Worm (Caenorhabditis elegans): ENCODE results near the gene H40L08.1.

H40L08.1 gene

ce11 chrX:15083795-15084194 is at the start of gene H40L08.1:
Gene H40L08.1, minus strand, starts transcription at chrX:15084086.
- TF ChIP-seq hlh-1 (tag; optimal IDR thresholded peaks at IDR 0.05) = no peak
- peak; percentile 10 for TF ChIP-seq pha-4 (tag; optimal IDR thresholded peaks at IDR 0.05)
- TF ChIP-seq ceh-39 (tag; optimal IDR thresholded peaks at IDR 0.05) = peak; percentile 9
- no peak for TF ChIP-seq nhr-2 (tag; optimal IDR thresholded peaks at IDR 0.05)
- no peak for TF ChIP-seq mab-5 (tag; optimal IDR thresholded peaks at IDR 0.05)
- no peak for TF ChIP-seq nhr-12 (tag; optimal IDR thresholded peaks at IDR 0.05)
- peak; percentile 56 for TF ChIP-seq ces-1 (GFP tag; optimal IDR thresholded peaks at IDR 0.05)
- no peak for TF ChIP-seq lin-13 (tag; optimal IDR thresholded peaks at IDR 0.05)
- no peak for TF ChIP-seq snpc-4 (tag; optimal IDR thresholded peaks at IDR 0.05)
- no peak for TF ChIP-seq mls-2 (tag; optimal IDR thresholded peaks at IDR 0.05)
- TF ChIP-seq unc-120 (tag; optimal IDR thresholded peaks at IDR 0.05; ENCODE audit: poor library complexity, severe bottlenecking) = no peak
- peak; percentile 15 for TF ChIP-seq elt-1 (tag; optimal IDR thresholded peaks at IDR 0.05; ENCODE audit: borderline replicate concordance, insufficient read depth)
- TF ChIP-seq elt-3 (tag; optimal IDR thresholded peaks at IDR 0.05) = no peak
- no peak for TF ChIP-seq M03D4.4 (tag; optimal IDR thresholded peaks at IDR 0.05)
- TF ChIP-seq ham-2 (GFP tag; optimal IDR thresholded peaks at IDR 0.05) = no peak
- no peak for TF ChIP-seq cnd-1 (tag; optimal IDR thresholded peaks at IDR 0.05)
- TF ChIP-seq nhr-76 (tag; optimal IDR thresholded peaks at IDR 0.05) = no peak
- no peak for TF ChIP-seq flh-1 (GFP tag; optimal IDR thresholded peaks at IDR 0.05)
- no peak for TF ChIP-seq bed-3 (GFP tag; optimal IDR thresholded peaks at IDR 0.05)
- peak; percentile 9 for TF ChIP-seq mep-1 (tag; optimal IDR thresholded peaks at IDR 0.05)
- TF ChIP-seq tbx-8 (GFP tag; optimal IDR thresholded peaks at IDR 0.05) = no peak

- TF ChIP-seq ces-1 (GFP tag; optimal IDR thresholded peaks at IDR 0.05) (peak; percentile 79), elt-1 (tag; optimal IDR thresholded peaks at IDR 0.05; ENCODE audit: borderline replicate concordance, insufficient read depth) (no peak)
Measured at ce11 chrX:15133180-15133579, 49.3 kb upstream of the H40L08.1 start.

ce11 chrX:15132073-15132472 is 48.2 kb upstream of the H40L08.1 start:
- TF ChIP-seq elt-3 (tag; optimal IDR thresholded peaks at IDR 0.05) (no peak), sem-2 (GFP tag; optimal IDR thresholded peaks at IDR 0.05) (no peak), pha-4 (tag; optimal IDR thresholded peaks at IDR 0.05) (no peak), ces-1 (GFP tag; optimal IDR thresholded peaks at IDR 0.05) (no peak)

ce11 chrX:15128184-15128583 is 44.3 kb upstream of the H40L08.1 start:
- TF ChIP-seq tbx-8 (GFP tag; optimal IDR thresholded peaks at IDR 0.05) (no peak), ces-1 (GFP tag; optimal IDR thresholded peaks at IDR 0.05) (peak; percentile 80)

- TF ChIP-seq unc-62 (GFP tag; optimal IDR thresholded peaks at IDR 0.05) (no peak), M03D4.4 (tag; optimal IDR thresholded peaks at IDR 0.05) (no peak)
Measured at ce11 chrX:15127338-15127737, 43.5 kb upstream of the H40L08.1 start.

ce11 chrX:15126736-15127135 is 42.9 kb upstream of the H40L08.1 start:
- TF ChIP-seq tbx-8 (GFP tag; optimal IDR thresholded peaks at IDR 0.05) (no peak), nhr-2 (tag; optimal IDR thresholded peaks at IDR 0.05) (no peak), hlh-1 (tag; optimal IDR thresholded peaks at IDR 0.05) (no peak), ces-1 (GFP tag; optimal IDR thresholded peaks at IDR 0.05) (peak; percentile 88)

- no peak for TF ChIP-seq lin-13 (tag; optimal IDR thresholded peaks at IDR 0.05)
- TF ChIP-seq tbx-8 (GFP tag; optimal IDR thresholded peaks at IDR 0.05) = no peak
- peak; percentile 85 for TF ChIP-seq ces-1 (GFP tag; optimal IDR thresholded peaks at IDR 0.05)
Measured at ce11 chrX:15125138-15125537, 41.3 kb upstream of the H40L08.1 start.

ce11 chrX:15120545-15120944 is 36.7 kb upstream of the H40L08.1 start:
- TF ChIP-seq elt-3 (tag; optimal IDR thresholded peaks at IDR 0.05) (no peak), ceh-83 (GFP tag; optimal IDR thresholded peaks at IDR 0.05) (no peak), flh-1 (GFP tag; optimal IDR thresholded peaks at IDR 0.05) (no peak), unc-120 (tag; optimal IDR thresholded peaks at IDR 0.05; ENCODE audit: poor library complexity, severe bottlenecking) (no peak), pha-4 (tag; optimal IDR thresholded peaks at IDR 0.05) (no peak), sem-2 (GFP tag; optimal IDR thresholded peaks at IDR 0.05) (no peak)
